2 worm cellular contexts compared by ENCODE assay signal in genomic region chrIV:4751814-4752213, ce11.
TF ChIP-seq lines count a peak whose summit lies in the region.

Gene Y17G9B.4 (plus strand): TSS chrIV:4752119.

TF ChIP-seq in whole organism, L4 larva, 104 proteins besides CTCF, POLR2A, EP300 and RAD21:
- peak; percentile 9 for TF ChIP-seq unc-130 (GFP tag; optimal IDR thresholded peaks at IDR 0.05; lab: Kevin White, UChicago)
- no peak for TF ChIP-seq spr-1 (tag; optimal IDR thresholded peaks at IDR 0.05; lab: Kevin White, UChicago)
- TF ChIP-seq nhr-77 (tag; optimal IDR thresholded peaks at IDR 0.05; lab: Kevin White, UChicago), result no peak
- no peak for TF ChIP-seq dmd-8 (GFP tag; IDR thresholded peaks at IDR 0.05; lab: Robert Waterston, UW)
- peak; percentile 56; the same call in 1 of the 2 replicates for TF ChIP-seq snpc-1.2 (GFP tag; IDR thresholded peaks at IDR 0.05; lab: Robert Waterston, UW)
TF ChIP-seq in whole organism, L4 larva: peak in this region for 2.

TF ChIP-seq in whole organism, young adult, 124 proteins besides CTCF, POLR2A, EP300 and RAD21:
- TF ChIP-seq lsl-1 (GFP tag; optimal IDR thresholded peaks at IDR 0.05; lab: Kevin White, UChicago) (peak; percentile 91), hsf-1 (GFP tag; IDR thresholded peaks at IDR 0.05; lab: Robert Waterston, UW) (no peak), ekl-4 (GFP tag; IDR thresholded peaks at IDR 0.05; lab: Robert Waterston, UW) (no peak), D2030.7 (GFP tag; IDR thresholded peaks at IDR 0.05; lab: Robert Waterston, UW) (peak; percentile 53), chd-7 (tag; optimal IDR thresholded peaks at IDR 0.05; lab: Kevin White, UChicago) (no peak), ets-4 (GFP tag; optimal IDR thresholded peaks at IDR 0.05; lab: Kevin White, UChicago) (no peak), egl-44 (GFP tag; IDR thresholded peaks at IDR 0.05; lab: Robert Waterston, UW) (no peak), F33H1.4 (GFP tag; IDR thresholded peaks at IDR 0.05; lab: Robert Waterston, UW) (peak; percentile 90), ccch-3 (GFP tag; optimal IDR thresholded peaks at IDR 0.05; lab: Kevin White, UChicago) (no peak), xnd-1 (tag; optimal IDR thresholded peaks at IDR 0.05; lab: Kevin White, UChicago) (peak; percentile 86), tbp1 (GFP tag; optimal IDR thresholded peaks at IDR 0.05; lab: Kevin White, UChicago) (peak; percentile 17), madf-6 (GFP tag; IDR thresholded peaks at IDR 0.05; lab: Robert Waterston, UW) (peak; percentile 83), ceh-40 (GFP tag; IDR thresholded peaks at IDR 0.05; lab: Robert Waterston, UW) (no peak), ztf-26 (tag; optimal IDR thresholded peaks at IDR 0.05; lab: Kevin White, UChicago) (no peak), pha-4 (tag; optimal IDR thresholded peaks at IDR 0.05; lab: Kevin White, UChicago) (no peak), madf-8 (GFP tag; conservative IDR thresholded peaks at IDR 0.05; lab: Robert Waterston, UW) (peak; percentile 42), snpc-4 (GFP tag; optimal IDR thresholded peaks at IDR 0.05; lab: Kevin White, UChicago) (no peak), snpc-4 (tag; optimal IDR thresholded peaks at IDR 0.05; lab: Kevin White, UChicago) (peak in 2 of 4 experiments; percentile 25 to 52)

Comparison
In these comparisons a context has a peak if more than half of its experiments do, and no peak if none do; other contexts are left out.
1. Of the 7 proteins assayed by ChIP-seq in both whole organism, young adult and whole organism, L4 larva: peak only in whole organism, young adult: none; only in whole organism, L4 larva: unc-130; in both: none; in neither: 5; mixed calls (peak in some experiments, not most) for 1.